Fruit fly (Drosophila melanogaster): ENCODE data around the gene CG18764.

Gene CG18764

DNA sequence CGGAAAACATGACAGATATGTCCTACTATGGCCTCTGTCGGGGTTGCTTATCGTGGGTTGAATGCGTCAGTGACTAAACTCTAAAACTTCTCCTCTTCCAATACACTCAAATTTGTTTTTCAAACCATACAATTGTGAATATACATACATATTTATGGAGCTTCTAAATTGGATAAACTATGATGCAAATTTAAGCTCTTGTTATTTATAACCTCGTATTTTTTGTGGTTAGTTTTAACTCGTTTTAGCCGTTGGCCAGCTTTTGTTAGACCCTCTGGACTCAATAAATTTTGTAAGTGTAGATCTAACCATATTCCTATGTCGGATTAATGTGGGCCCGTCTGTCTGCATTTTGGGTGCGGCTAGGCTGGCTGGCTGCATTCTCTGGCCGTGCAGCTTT, 9.3 kb upstream of the CG18764 start (continued):
- TF ChIP-seq Poxn (GFP tag; IDR thresholded peaks at IDR 0.05): no peak
- TF ChIP-seq run (tag; optimal IDR thresholded peaks at IDR 0.05): no peak
- TF ChIP-seq CG10654 (GFP tag; optimal IDR thresholded peaks at IDR 0.05): no peak
- TF ChIP-seq CG8388 (GFP tag; optimal IDR thresholded peaks at IDR 0.05): peak; percentile 55
- TF ChIP-seq CG2875 (GFP tag; optimal IDR thresholded peaks at IDR 0.05): peak; percentile 52
- no peak for TF ChIP-seq stc (GFP tag; IDR thresholded peaks at IDR 0.05)
- TF ChIP-seq ash1 (GFP tag; optimal IDR thresholded peaks at IDR 0.05): no peak
- no peak for TF ChIP-seq Bdp1 (GFP tag; optimal IDR thresholded peaks at IDR 0.05)
- TF ChIP-seq fru (optimal IDR thresholded peaks at IDR 0.05): no peak
- no peak for TF ChIP-seq CG34422 (GFP tag; IDR thresholded peaks at IDR 0.05)
- TF ChIP-seq CG10979 (tag; optimal IDR thresholded peaks at IDR 0.05): peak; percentile 81
- no peak for TF ChIP-seq Fer3 (tag; optimal IDR thresholded peaks at IDR 0.05)
- TF ChIP-seq Ptx1 (GFP tag; IDR thresholded peaks at IDR 0.05): 0 out of 2 replicates have a peak, but pooled peaks have one; percentile 21
- TF ChIP-seq twi (tag; optimal IDR thresholded peaks at IDR 0.05): peak; percentile 24
- TF ChIP-seq CG13123 (GFP tag; optimal IDR thresholded peaks at IDR 0.05): no peak
- no peak for TF ChIP-seq CG12769 (tag; optimal IDR thresholded peaks at IDR 0.05)
- peak; percentile 22 for TF ChIP-seq CG10209 (GFP tag; optimal IDR thresholded peaks at IDR 0.05)
- TF ChIP-seq vvl (GFP tag; IDR thresholded peaks at IDR 0.05): peak; percentile 51; the same call in 1 of the 2 replicates
- TF ChIP-seq yki (optimal IDR thresholded peaks at IDR 0.05): no peak
- TF ChIP-seq insv (GFP tag; optimal IDR thresholded peaks at IDR 0.05): no peak
- no peak for TF ChIP-seq CG14050 (GFP tag; IDR thresholded peaks at IDR 0.05)
- TF ChIP-seq Atf3 (GFP tag; optimal IDR thresholded peaks at IDR 0.05): no peak
- peak; percentile 33 for TF ChIP-seq Spps (tag; optimal IDR thresholded peaks at IDR 0.05)
- peak; percentile 48 for TF ChIP-seq CG16815 (GFP tag; optimal IDR thresholded peaks at IDR 0.05)
- no peak for TF ChIP-seq CG4854 (GFP tag; optimal IDR thresholded peaks at IDR 0.05)
- no peak for TF ChIP-seq ac (GFP tag; optimal IDR thresholded peaks at IDR 0.05)
- TF ChIP-seq knrl (GFP tag; IDR thresholded peaks at IDR 0.05; ENCODE audit: partially characterized antibody): no peak
- no peak for TF ChIP-seq ase (GFP tag; IDR thresholded peaks at IDR 0.05)
- peak; percentile 25 for TF ChIP-seq lilli (GFP tag; optimal IDR thresholded peaks at IDR 0.05)
- peak; percentile 73 for TF ChIP-seq CG18262 (tag; optimal IDR thresholded peaks at IDR 0.05)
- TF ChIP-seq so (GFP tag; IDR thresholded peaks at IDR 0.05): no peak
- TF ChIP-seq exex (tag; optimal IDR thresholded peaks at IDR 0.05): no peak
- peak; percentile 10 for TF ChIP-seq CG17568 (GFP tag; optimal IDR thresholded peaks at IDR 0.05)
- peak; percentile 65 for TF ChIP-seq phol (tag; optimal IDR thresholded peaks at IDR 0.05)
- TF ChIP-seq tx (GFP tag; optimal IDR thresholded peaks at IDR 0.05): no peak
- peak; percentile 42 for TF ChIP-seq grau (tag; optimal IDR thresholded peaks at IDR 0.05)
- TF ChIP-seq p53 (GFP tag; optimal IDR thresholded peaks at IDR 0.05): no peak
- no peak for TF ChIP-seq Doc3 (GFP tag; IDR thresholded peaks at IDR 0.05; ENCODE audit: partially characterized antibody)
- TF ChIP-seq CG14710 (tag; optimal IDR thresholded peaks at IDR 0.05): peak; percentile 88
- no peak for TF ChIP-seq Adf1 (GFP tag; IDR thresholded peaks at IDR 0.05)
- TF ChIP-seq Fer1 (GFP tag; optimal IDR thresholded peaks at IDR 0.05): no peak
- TF ChIP-seq PHDP (tag; optimal IDR thresholded peaks at IDR 0.05): peak; percentile 25
- no peak for TF ChIP-seq CG6272 (GFP tag; IDR thresholded peaks at IDR 0.05)
- peak; percentile 4 for TF ChIP-seq Mes4 (GFP tag; optimal IDR thresholded peaks at IDR 0.05)
- TF ChIP-seq CG15011 (GFP tag; optimal IDR thresholded peaks at IDR 0.05): no peak
- TF ChIP-seq sob (GFP tag; IDR thresholded peaks at IDR 0.05): no peak
- TF ChIP-seq usp (GFP tag; optimal IDR thresholded peaks at IDR 0.05): no peak
- TF ChIP-seq Optix (GFP tag; IDR thresholded peaks at IDR 0.05): no peak
- TF ChIP-seq CG1529 (GFP tag; optimal IDR thresholded peaks at IDR 0.05): peak; percentile 42
- TF ChIP-seq lola (GFP tag; optimal IDR thresholded peaks at IDR 0.05): peak in 1 of 3 experiments; percentile 81
- peak; percentile 4 for TF ChIP-seq CG12219 (GFP tag; optimal IDR thresholded peaks at IDR 0.05)
- no peak for TF ChIP-seq Dref (GFP tag; IDR thresholded peaks at IDR 0.05)
